Worm (Caenorhabditis elegans) whole organism, early embryonic: ENCODE results near the gene F59D12.3.

ENCODE experiments used
- B0310.2 ChIP-seq: sonication (generic microtip); optimal IDR thresholded peaks from 2 replicates; lab custom pipeline; 2016; ENCODE audit warnings: mild to moderate bottlenecking, missing genetic modification characterization, missing compliant biosample characterization
- F13C5.2 ChIP-seq: sonication (generic microtip); optimal IDR thresholded peaks from 2 replicates; lab custom pipeline; 2017; ENCODE audit warnings: mild to moderate bottlenecking, missing genetic modification characterization, inconsistent platforms, missing compliant biosample characterization
- ama-1 ChIP-seq: fragments of 150-350 bp; optimal IDR thresholded peaks from 2 replicates; lab custom pipeline; 2014
- ceh-13 ChIP-seq: fragments of 200-800 bp; sonication (Bioruptor generic); optimal IDR thresholded peaks from 2 replicates; lab custom pipeline; 2018; ENCODE audit warnings: mild to moderate bottlenecking, missing genetic modification characterization, missing compliant biosample characterization
- ceh-36 ChIP-seq: sonication (generic microtip); optimal IDR thresholded peaks from 2 replicates; lab custom pipeline; 2016; ENCODE audit warnings: missing genetic modification characterization, inconsistent platforms, missing compliant biosample characterization
- hmg-4 ChIP-seq: fragments of 200-800 bp; sonication (Bioruptor generic); optimal IDR thresholded peaks from 2 replicates; lab custom pipeline; 2018; ENCODE audit warnings: mild to moderate bottlenecking, missing genetic modification characterization, missing compliant biosample characterization
- sea-1 ChIP-seq: fragments of 200-800 bp; sonication (Bioruptor generic); conservative IDR thresholded peaks from 2 replicates; pipeline ENCODE4 v1.3.6; 2022; ENCODE audit warnings: missing genetic modification characterization, missing compliant biosample characterization
- tbx-37 ChIP-seq: fragments of 200-800 bp; sonication (Bioruptor generic); conservative IDR thresholded peaks from 2 replicates; pipeline ENCODE4 v1.3.6; 2022; ENCODE audit warnings: missing genetic modification reagents, missing genetic modification characterization, missing compliant biosample characterization
- tra-4 ChIP-seq: sonication (generic microtip); optimal IDR thresholded peaks from 2 replicates; lab custom pipeline; 2017; ENCODE audit warnings: missing genetic modification characterization, missing compliant biosample characterization

DNA sequence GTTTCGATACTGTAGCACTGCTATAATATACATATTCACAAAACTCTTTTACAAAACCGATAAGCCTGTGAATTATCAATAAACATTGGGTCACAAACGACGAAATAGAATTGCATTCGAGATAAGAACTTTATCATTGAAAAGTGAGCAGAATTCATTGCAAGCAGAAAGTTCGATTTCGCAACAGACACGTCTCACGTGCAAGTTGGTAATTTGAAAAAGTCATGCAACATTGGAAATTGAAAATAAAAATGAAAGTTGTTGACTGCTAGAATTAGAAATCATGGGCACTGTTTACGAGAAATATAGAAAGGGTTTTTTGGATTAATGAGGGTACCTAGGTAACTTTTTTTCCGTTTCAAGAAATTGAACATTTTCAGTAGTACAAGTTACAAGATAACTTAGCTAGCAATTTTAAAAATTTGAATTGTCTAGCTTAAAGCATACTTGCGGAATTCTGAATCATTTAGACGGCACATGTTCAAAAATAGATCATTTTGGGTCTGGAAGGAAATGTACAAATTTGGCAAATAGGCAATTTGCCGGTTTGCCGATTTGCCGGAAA, 40.2 kb downstream of the F59D12.3 start:
- TF ChIP-seq ama-1 (lab: Kevin White, UChicago) (no peak), tra-4 (tag; lab: Kevin White, UChicago) (no peak), hmg-4 (no peak), ceh-13 (no peak), tbx-37 (GFP tag; lab: Robert Waterston, UW) (no peak), ceh-36 (tag; lab: Kevin White, UChicago) (no peak), B0310.2 (tag; lab: Kevin White, UChicago) (no peak), sea-1 (GFP tag; lab: Robert Waterston, UW) (no peak), F13C5.2 (tag; lab: Kevin White, UChicago) (no peak)
